Fruit fly (Drosophila melanogaster): ENCODE measurements around the gene Golgin104.

DNA sequence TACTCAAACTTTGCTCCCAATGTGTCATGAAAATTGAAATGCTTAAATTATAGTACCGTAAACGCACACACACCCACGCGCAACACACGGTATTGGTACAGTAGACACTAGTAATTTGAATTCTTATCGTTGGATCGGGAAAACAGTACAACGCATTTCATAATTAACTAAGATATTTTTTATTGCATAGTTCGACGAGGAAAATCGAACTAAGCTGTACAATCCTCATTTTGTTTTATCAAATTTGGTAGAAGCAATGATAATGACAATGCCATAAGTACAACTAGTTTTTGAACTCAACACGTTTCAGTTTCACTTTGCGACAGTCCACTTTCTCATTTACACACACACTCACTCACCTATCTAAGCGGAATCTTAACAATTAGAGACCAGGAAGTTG is 29.0 kb upstream of the Golgin104 start:
- no peak for TF ChIP-seq ovo (GFP tag; optimal IDR thresholded peaks at IDR 0.05)
- TF ChIP-seq CG5204 (GFP tag; optimal IDR thresholded peaks at IDR 0.05) = no peak
- peak; percentile 60 for TF ChIP-seq Crg-1 (GFP tag; optimal IDR thresholded peaks at IDR 0.05)
- peak; percentile 78 for TF ChIP-seq CG33017 (tag; optimal IDR thresholded peaks at IDR 0.05)
- TF ChIP-seq pad (GFP tag; optimal IDR thresholded peaks at IDR 0.05) = peak; percentile 41
- TF ChIP-seq cic (GFP tag; optimal IDR thresholded peaks at IDR 0.05) = no peak
- peak; percentile 75 for TF ChIP-seq bab1 (GFP tag; optimal IDR thresholded peaks at IDR 0.05)
- TF ChIP-seq CG11617 (GFP tag; optimal IDR thresholded peaks at IDR 0.05) = peak; percentile 58
- TF ChIP-seq CG1620 (GFP tag; optimal IDR thresholded peaks at IDR 0.05) = peak; percentile 26
- no peak for TF ChIP-seq Clk (GFP tag; optimal IDR thresholded peaks at IDR 0.05)
- no peak for TF ChIP-seq cnc (optimal IDR thresholded peaks at IDR 0.05)
- peak; percentile 62 for TF ChIP-seq kay (GFP tag; ENCODE audit: borderline replicate concordance)
- no peak for TF ChIP-seq tj (GFP tag; optimal IDR thresholded peaks at IDR 0.05)

All from whole organism, adult.